Fruit fly (Drosophila melanogaster): ENCODE data around the gene CG17376.

- TF ChIP-seq Met (GFP tag; optimal IDR thresholded peaks at IDR 0.05) (no peak), Sox102F (GFP tag; optimal IDR thresholded peaks at IDR 0.05) (no peak), lz (GFP tag; optimal IDR thresholded peaks at IDR 0.05) (no peak), CG3032 (tag; optimal IDR thresholded peaks at IDR 0.05) (no peak), pdm3 (GFP tag; optimal IDR thresholded peaks at IDR 0.05) (no peak), CG1621 (tag; optimal IDR thresholded peaks at IDR 0.05) (no peak), Ets96B (tag; optimal IDR thresholded peaks at IDR 0.05) (no peak), esn (GFP tag; optimal IDR thresholded peaks at IDR 0.05) (no peak), CG11294 (GFP tag; IDR thresholded peaks at IDR 0.05) (no peak), CG31627 (GFP tag; optimal IDR thresholded peaks at IDR 0.05) (no peak), Hr39 (GFP tag; optimal IDR thresholded peaks at IDR 0.05) (no peak), CG10631 (GFP tag; optimal IDR thresholded peaks at IDR 0.05) (no peak), dac (GFP tag; optimal IDR thresholded peaks at IDR 0.05) (no peak), CG8319 (GFP tag; optimal IDR thresholded peaks at IDR 0.05) (no peak)
Measured at dm6 chr2L:6827558-6828122, 26.9 kb upstream of the CG17376 start.
